Fruit fly (Drosophila melanogaster) whole organism, embryonic: ENCODE data around the gene CG11596.

ENCODE experiments used
- ATbp ChIP-seq: fragments of 200-800 bp; sonication (Bioruptor generic); optimal IDR thresholded peaks from 2 replicates; lab custom pipeline; 2017; ENCODE audit warnings: missing biosample characterization, mild to moderate bottlenecking, missing genetic modification characterization, missing genetic modification reagents
- Asciz ChIP-seq: fragments of 200-800 bp; sonication (Bioruptor generic); optimal IDR thresholded peaks from 2 replicates; lab custom pipeline; 2017; ENCODE audit warnings: missing biosample characterization, mild to moderate bottlenecking, missing genetic modification characterization, missing genetic modification reagents
- Bgb ChIP-seq: fragments of 200-800 bp; sonication (Bioruptor generic); IDR thresholded peaks from 2 replicates; pipeline ENCODE4 v1.3.6; 2022; ENCODE audit warnings: missing biosample characterization, missing genetic modification characterization; ENCODE audit not compliant: partially characterized antibody
- BtbVII ChIP-seq: fragments of 200-800 bp; sonication (Bioruptor generic); optimal IDR thresholded peaks from 3 replicates; lab custom pipeline; 2017; ENCODE audit warnings: missing biosample characterization, mild to moderate bottlenecking, missing genetic modification characterization
- Bteb2 ChIP-seq: fragments of 200-800 bp; sonication (Bioruptor generic); optimal IDR thresholded peaks from 2 replicates; lab custom pipeline; 2016; ENCODE audit warnings: missing biosample characterization, missing genetic modification characterization
- CG10267 ChIP-seq: fragments of 200-800 bp; sonication (Bioruptor generic); optimal IDR thresholded peaks from 2 replicates; lab custom pipeline; 2018; ENCODE audit warnings: missing biosample characterization, mild to moderate bottlenecking, missing genetic modification characterization, moderate library complexity
- CG10366 ChIP-seq: fragments of 200-800 bp; sonication (Bioruptor generic); IDR thresholded peaks from 2 replicates; pipeline ENCODE4 v1.3.6; 2022; ENCODE audit warnings: missing biosample characterization, missing genetic modification characterization
- CG10979 ChIP-seq: fragments of 200-800 bp; sonication (Bioruptor generic); optimal IDR thresholded peaks from 2 replicates; lab custom pipeline; 2018; ENCODE audit warnings: missing biosample characterization, mild to moderate bottlenecking, missing genetic modification characterization, moderate library complexity
- CG12299 ChIP-seq: fragments of 200-800 bp; sonication (Bioruptor generic); optimal IDR thresholded peaks from 2 replicates; lab custom pipeline; 2018; ENCODE audit warnings: missing biosample characterization, mild to moderate bottlenecking, missing genetic modification characterization
- CG12769 ChIP-seq: fragments of 200-800 bp; sonication (Bioruptor generic); optimal IDR thresholded peaks from 2 replicates; lab custom pipeline; 2019; ENCODE audit warnings: missing biosample characterization, mild to moderate bottlenecking, missing genetic modification characterization, moderate library complexity
- CG13775 ChIP-seq: fragments of 200-800 bp; sonication (Bioruptor generic); optimal IDR thresholded peaks from 3 replicates; lab custom pipeline; 2017; ENCODE audit warnings: missing biosample characterization, mild to moderate bottlenecking, missing genetic modification characterization
- CG15479 ChIP-seq: fragments of 200-800 bp; sonication (Bioruptor generic); optimal IDR thresholded peaks from 3 replicates; lab custom pipeline; 2019; ENCODE audit warnings: missing biosample characterization, mild to moderate bottlenecking, missing genetic modification characterization, moderate library complexity
- CG15514 ChIP-seq: fragments of 200-800 bp; sonication (Bioruptor generic); optimal IDR thresholded peaks from 3 replicates; lab custom pipeline; 2017; ENCODE audit warnings: missing biosample characterization, missing genetic modification characterization, mild to moderate bottlenecking, moderate library complexity, missing genetic modification reagents
- CG16863 ChIP-seq: fragments of 200-800 bp; sonication (Bioruptor generic); optimal IDR thresholded peaks from 3 replicates; lab custom pipeline; 2016; ENCODE audit warnings: missing biosample characterization, missing genetic modification characterization
- CG17359 ChIP-seq: fragments of 200-800 bp; sonication (Bioruptor generic); optimal IDR thresholded peaks from 3 replicates; lab custom pipeline; 2018; ENCODE audit warnings: missing biosample characterization, mild to moderate bottlenecking, missing genetic modification characterization, moderate library complexity
- CG18764 ChIP-seq: fragments of 200-800 bp; sonication (Bioruptor generic); optimal IDR thresholded peaks from 3 replicates; lab custom pipeline; 2016; ENCODE audit warnings: missing biosample characterization, missing genetic modification characterization
- CG2116 ChIP-seq: fragments of 200-800 bp; sonication (Bioruptor generic); optimal IDR thresholded peaks from 3 replicates; lab custom pipeline; 2018; ENCODE audit warnings: missing biosample characterization, mild to moderate bottlenecking, missing genetic modification characterization
- CG3995 ChIP-seq: fragments of 200-800 bp; sonication (Bioruptor generic); optimal IDR thresholded peaks from 3 replicates; lab custom pipeline; 2016; ENCODE audit warnings: missing biosample characterization, missing genetic modification characterization
- CG4424 ChIP-seq: fragments of 200-800 bp; sonication (Bioruptor generic); optimal IDR thresholded peaks from 3 replicates; lab custom pipeline; 2016; ENCODE audit warnings: missing biosample characterization, missing genetic modification characterization
- CG4617 ChIP-seq: fragments of 200-800 bp; sonication (Bioruptor generic); optimal IDR thresholded peaks from 3 replicates; lab custom pipeline; 2016; ENCODE audit warnings: missing biosample characterization, missing genetic modification characterization, borderline replicate concordance
- CG4854 ChIP-seq: fragments of 200-800 bp; sonication (Bioruptor generic); optimal IDR thresholded peaks from 2 replicates; lab custom pipeline; 2016; ENCODE audit warnings: missing biosample characterization, missing genetic modification characterization, inconsistent platforms
- CG5180 ChIP-seq: fragments of 200-800 bp; sonication (Bioruptor generic); optimal IDR thresholded peaks from 3 replicates; lab custom pipeline; 2017; ENCODE audit warnings: missing biosample characterization, missing genetic modification characterization, mild to moderate bottlenecking, moderate library complexity, missing genetic modification reagents
- CG6272 ChIP-seq: fragments of 200-800 bp; sonication (Bioruptor generic); IDR thresholded peaks from 2 replicates; pipeline ENCODE4 v1.3.6; 2022; ENCODE audit warnings: missing biosample characterization, missing genetic modification characterization
- CG6689 ChIP-seq: fragments of 200-800 bp; sonication (Bioruptor generic); IDR thresholded peaks from 2 replicates; pipeline ENCODE4 v1.3.6; 2022; ENCODE audit warnings: missing biosample characterization, missing genetic modification characterization
- CG7786 ChIP-seq: fragments of 200-800 bp; sonication (Bioruptor generic); optimal IDR thresholded peaks from 2 replicates; lab custom pipeline; 2016; ENCODE audit warnings: missing biosample characterization, missing genetic modification characterization
- CG8924 ChIP-seq: fragments of 200-800 bp; optimal IDR thresholded peaks from 3 replicates; lab custom pipeline; 2019; ENCODE audit warnings: missing biosample characterization, mild to moderate bottlenecking, missing genetic modification characterization, moderate library complexity
- CG9817 ChIP-seq: fragments of 200-800 bp; sonication (Bioruptor generic); optimal IDR thresholded peaks from 2 replicates; lab custom pipeline; 2018; ENCODE audit warnings: missing biosample characterization, mild to moderate bottlenecking, missing genetic modification characterization, moderate library complexity
- Camta ChIP-seq: fragments of 200-800 bp; sonication (Bioruptor generic); optimal IDR thresholded peaks from 2 replicates; lab custom pipeline; 2016; ENCODE audit warnings: missing biosample characterization, missing genetic modification characterization
- Doc3 ChIP-seq: fragments of 200-800 bp; sonication (Bioruptor generic); IDR thresholded peaks from 3 replicates; pipeline ENCODE4 v1.3.6; 2022; ENCODE audit warnings: missing biosample characterization, missing genetic modification characterization; ENCODE audit not compliant: partially characterized antibody
- E2f2 ChIP-seq: fragments of 200-800 bp; sonication (Bioruptor generic); IDR thresholded peaks from 2 replicates; pipeline ENCODE4 v1.3.6; 2022; ENCODE audit warnings: missing biosample characterization, missing genetic modification characterization
- Ets97D ChIP-seq: fragments of 200-800 bp; sonication (Bioruptor generic); optimal IDR thresholded peaks from 3 replicates; lab custom pipeline; 2016; ENCODE audit warnings: missing biosample characterization, missing genetic modification characterization
- Neu2 ChIP-seq: fragments of 200-800 bp; sonication (Bioruptor generic); optimal IDR thresholded peaks from 3 replicates; lab custom pipeline; 2016; ENCODE audit warnings: missing biosample characterization, missing genetic modification characterization, borderline replicate concordance
- PHDP ChIP-seq: fragments of 200-800 bp; sonication (Bioruptor generic); optimal IDR thresholded peaks from 3 replicates; lab custom pipeline; 2018; ENCODE audit warnings: missing biosample characterization, mild to moderate bottlenecking, missing genetic modification characterization, moderate library complexity
- Poxn ChIP-seq: fragments of 200-800 bp; sonication (Bioruptor generic); IDR thresholded peaks from 2 replicates; pipeline ENCODE4 v1.3.6; 2022; ENCODE audit warnings: missing biosample characterization, missing genetic modification characterization
- Trl ChIP-seq, 3 experiments: fragments of >200 bp in 2 of 3; fragments of 200-800 bp in 1 of 3; sonication (Bioruptor generic) in 1 of 3; optimal IDR thresholded peaks; 2 replicates in 1 of 3; 3 replicates in 2 of 3; lab custom pipeline; 2016 to 2017; ENCODE audit warnings: missing biosample characterization in 1 of 3, missing genetic modification characterization in 1 of 3
- bsh ChIP-seq, 2 experiments: fragments of 200-800 bp; sonication (Bioruptor generic); optimal IDR thresholded peaks; 2 replicates each; lab custom pipeline; 2017 to 2018; ENCODE audit warnings: mild to moderate bottlenecking in 2 of 2, missing biosample characterization in 2 of 2, missing genetic modification characterization in 2 of 2, moderate library complexity in 1 of 2
- cad ChIP-seq: fragments of >200 bp; optimal IDR thresholded peaks from 2 replicates; lab custom pipeline; 2017; ENCODE audit warnings: missing biosample characterization, missing genetic modification characterization
- gsb-n ChIP-seq: fragments of 200-800 bp; sonication (Bioruptor generic); optimal IDR thresholded peaks from 3 replicates; lab custom pipeline; 2018; ENCODE audit warnings: missing biosample characterization, mild to moderate bottlenecking, missing genetic modification characterization
- h ChIP-seq: fragments of >200 bp; optimal IDR thresholded peaks from 2 replicates; lab custom pipeline; 2017
- hb ChIP-seq: fragments of 200-800 bp; sonication (Bioruptor generic); IDR thresholded peaks from 3 replicates; pipeline ENCODE4 v1.3.6; 2022; ENCODE audit warnings: missing biosample characterization, missing genetic modification characterization; ENCODE audit not compliant: partially characterized antibody
- lab ChIP-seq: fragments of 200-800 bp; sonication (Bioruptor generic); optimal IDR thresholded peaks from 3 replicates; lab custom pipeline; 2017; ENCODE audit warnings: missing biosample characterization, missing genetic modification characterization, mild to moderate bottlenecking, moderate library complexity, missing genetic modification reagents
- lmd ChIP-seq: fragments of 200-800 bp; sonication (Bioruptor generic); IDR thresholded peaks from 2 replicates; pipeline ENCODE4 v1.3.6; 2022; ENCODE audit warnings: missing biosample characterization, missing genetic modification characterization
- mld ChIP-seq: fragments of 200-800 bp; sonication (Bioruptor generic); IDR thresholded peaks from 3 replicates; pipeline ENCODE4 v1.3.6; 2022; ENCODE audit warnings: missing biosample characterization, missing genetic modification characterization; ENCODE audit not compliant: partially characterized antibody
- nom ChIP-seq: fragments of 200-800 bp; sonication (Bioruptor generic); optimal IDR thresholded peaks from 2 replicates; lab custom pipeline; 2017; ENCODE audit warnings: missing biosample characterization, missing genetic modification characterization, mild to moderate bottlenecking, moderate library complexity, missing genetic modification reagents
- psq ChIP-seq: fragments of 200-800 bp; sonication (Bioruptor generic); optimal IDR thresholded peaks from 2 replicates; lab custom pipeline; 2017; ENCODE audit warnings: missing biosample characterization, missing genetic modification characterization
- ranshi ChIP-seq: fragments of 200-800 bp; sonication (Bioruptor generic); IDR thresholded peaks from 2 replicates; pipeline ENCODE4 v1.3.6; 2022; ENCODE audit warnings: missing biosample characterization, missing genetic modification characterization
- ssp ChIP-seq: fragments of 200-800 bp; sonication (Bioruptor generic); IDR thresholded peaks from 2 replicates; pipeline ENCODE4 v1.3.6; 2022; ENCODE audit warnings: missing biosample characterization, missing genetic modification characterization
- vnd ChIP-seq: fragments of 200-800 bp; sonication (Bioruptor generic); IDR thresholded peaks from 3 replicates; pipeline ENCODE4 v1.3.6; 2022; ENCODE audit warnings: missing biosample characterization, missing genetic modification characterization; ENCODE audit not compliant: partially characterized antibody
- zf30C ChIP-seq: fragments of 200-800 bp; sonication (Bioruptor generic); optimal IDR thresholded peaks from 3 replicates; lab custom pipeline; 2018; ENCODE audit warnings: missing biosample characterization, mild to moderate bottlenecking, missing genetic modification characterization

CG11596 gene

dm6 chrX:1907727-1908264 lies 19.7 kb upstream of the CG11596 start, which contains the start of gene mip130 (continued):
- TF ChIP-seq CG16863 (GFP tag; lab: Kevin White, UChicago) (no peak), CG9817 (tag; lab: Kevin White, UChicago) (peak; percentile 45), lab (GFP tag; lab: Kevin White, UChicago) (peak; percentile 66), CG8924 (tag; lab: Kevin White, UChicago) (peak; percentile 55), lmd (GFP tag; lab: Robert Waterston, UW) (peak; percentile 45; the same call in 1 of the 2 replicates), CG4854 (GFP tag; lab: Kevin White, UChicago) (no peak), CG4424 (peak; percentile 35), cad (GFP tag; lab: Kevin White, UChicago) (no peak), Trl (optimal IDR thresholded peaks at IDR 0.05; lab: Kevin White, UChicago) (no peak), Trl (GFP tag; optimal IDR thresholded peaks at IDR 0.05; lab: Kevin White, UChicago) (peak; percentile 55), CG10267 (peak; percentile 25), CG2116 (peak; percentile 47), hb (GFP tag; lab: Robert Waterston, UW) (0 out of 3 replicates have a peak, but pooled peaks have one; percentile 50), Neu2 (GFP tag; lab: Kevin White, UChicago) (no peak), psq (GFP tag; lab: Kevin White, UChicago) (no peak), CG6689 (GFP tag; lab: Robert Waterston, UW) (peak; percentile 67), CG12299 (tag; lab: Kevin White, UChicago) (peak; percentile 51), mld (GFP tag; lab: Robert Waterston, UW) (0 out of 3 replicates have a peak, but pooled peaks have one; percentile 46), CG7786 (GFP tag; lab: Kevin White, UChicago) (no peak), E2f2 (GFP tag; lab: Robert Waterston, UW) (peak; percentile 47; the same call in 1 of the 2 replicates), CG6272 (GFP tag; lab: Robert Waterston, UW) (no peak), CG13775 (GFP tag; lab: Kevin White, UChicago) (peak; percentile 31), Poxn (no peak), gsb-n (tag; lab: Kevin White, UChicago) (peak; percentile 25), Ets97D (GFP tag; lab: Kevin White, UChicago) (peak; percentile 24), CG17359 (peak; percentile 55), ranshi (GFP tag; lab: Robert Waterston, UW) (0 out of 2 replicates have a peak, but pooled peaks have one; percentile 41), PHDP (tag; lab: Kevin White, UChicago) (peak; percentile 41), Camta (peak; percentile 54), CG10979 (peak; percentile 36), CG10366 (GFP tag; lab: Robert Waterston, UW) (no peak; the same call in 1 of the 2 replicates), h (lab: Kevin White, UChicago) (no peak), ssp (peak; percentile 42; the same call in 1 of the 2 replicates)

- TF ChIP-seq bsh (GFP tag; optimal IDR thresholded peaks at IDR 0.05; lab: Kevin White, UChicago) (peak in 1 of 2 experiments; percentile 62), CG3995 (GFP tag; lab: Kevin White, UChicago) (peak; percentile 77), CG15479 (GFP tag; lab: Kevin White, UChicago) (peak; percentile 23), Bteb2 (GFP tag; lab: Kevin White, UChicago) (no peak), ATbp (GFP tag; lab: Kevin White, UChicago) (no peak), CG4617 (GFP tag; lab: Kevin White, UChicago) (peak; percentile 33), CG15514 (peak; percentile 45), Asciz (GFP tag; lab: Kevin White, UChicago) (no peak), CG18764 (GFP tag; lab: Kevin White, UChicago) (no peak), vnd (GFP tag; lab: Robert Waterston, UW) (peak; percentile 40; the same call in 1 of the 3 replicates), zf30C (GFP tag; lab: Kevin White, UChicago) (no peak), CG12769 (tag; lab: Kevin White, UChicago) (no peak), BtbVII (no peak), CG5180 (peak; percentile 77), Bgb (peak; percentile 38), nom (GFP tag; lab: Kevin White, UChicago) (peak; percentile 69), Doc3 (GFP tag; lab: Robert Waterston, UW) (peak; percentile 45; the same call in 1 of the 3 replicates)
Observed at dm6 chrX:1908757-1909156, 18.7 kb upstream of the CG11596 start, which contains the start of the genes Edem1 and Rbcn-3B. Gene Edem1 (minus strand): TSS chrX:1908827. Gene Rbcn-3B (plus strand): TSS chrX:1908920.
